Worm (Caenorhabditis elegans): ENCODE measurements around the gene ZK795.3.

ZK795.3 gene

ce11 chrIV:12594574-12594973 lies 35.4 kb downstream of the ZK795.3 start:
- TF ChIP-seq dao-5 (tag; optimal IDR thresholded peaks at IDR 0.05) (peak; percentile 52), W03F9.2 (tag; optimal IDR thresholded peaks at IDR 0.05) (no peak), him-1 (tag; optimal IDR thresholded peaks at IDR 0.05) (peak; percentile 74)

DNA sequence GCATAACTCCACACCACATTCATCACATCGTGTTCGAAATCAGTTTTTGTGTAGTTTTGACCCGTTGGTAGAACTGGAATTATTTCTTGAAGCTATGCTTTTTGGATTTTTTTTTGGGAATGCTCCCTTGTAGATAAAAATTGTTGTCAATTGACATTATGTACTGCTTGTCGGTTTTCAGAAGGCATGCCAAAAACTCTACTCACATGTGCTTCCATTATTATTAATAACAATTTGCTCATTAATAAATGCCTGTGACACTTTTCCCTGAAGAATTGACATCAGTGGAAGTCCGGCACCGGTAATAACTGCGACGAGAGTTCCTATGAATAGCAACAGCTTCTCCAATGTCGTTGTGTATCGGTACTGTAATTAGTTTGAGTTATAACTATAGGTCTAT lies 37.8 kb downstream of the ZK795.3 start:
- TF ChIP-seq dao-5 (tag; optimal IDR thresholded peaks at IDR 0.05) (no peak), W03F9.2 (tag; optimal IDR thresholded peaks at IDR 0.05) (no peak), him-1 (tag; optimal IDR thresholded peaks at IDR 0.05) (no peak)

DNA sequence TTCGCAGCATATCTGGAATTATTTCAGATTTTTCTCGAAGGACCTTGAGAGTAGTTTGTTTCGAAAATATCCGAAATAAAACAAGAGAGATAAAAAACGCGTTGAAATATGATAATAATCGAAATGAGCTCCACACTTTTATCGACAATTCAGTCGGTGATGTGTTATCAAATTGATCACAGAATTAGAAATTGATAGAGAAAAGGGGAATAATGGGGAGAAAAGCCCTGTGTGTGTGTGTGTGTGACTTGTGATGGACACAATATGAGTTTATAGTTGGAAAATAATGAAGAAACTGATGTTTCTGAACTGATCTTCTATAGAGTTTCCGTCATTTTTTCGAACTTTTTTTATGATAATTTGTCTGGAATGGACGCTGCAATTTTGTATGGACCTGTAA lies 40.0 kb downstream of the ZK795.3 start, which contains the start of gene pgp-1:
Gene pgp-1, minus strand, starts transcription at position 12 of the 400 bp plus-strand sequence.
- TF ChIP-seq W03F9.2 (tag; optimal IDR thresholded peaks at IDR 0.05), result no peak

DNA sequence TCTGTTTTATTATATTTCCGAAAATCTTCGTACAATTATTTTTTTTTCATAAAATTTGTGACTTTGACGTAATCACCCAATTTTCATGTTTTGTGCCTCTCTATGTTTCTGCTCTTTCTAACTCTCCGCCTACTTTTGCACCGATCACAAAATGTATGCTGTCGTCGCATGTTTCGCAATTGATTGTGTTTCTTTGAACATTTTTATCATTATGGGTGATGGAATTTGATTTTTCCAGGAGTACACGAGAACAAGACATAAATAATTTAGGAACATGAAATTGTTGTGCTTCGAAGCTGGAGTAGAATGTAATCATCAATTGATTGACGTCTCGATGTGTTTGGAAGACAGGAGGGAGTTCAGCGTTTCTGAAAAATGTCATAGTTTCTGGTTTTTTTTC lies 41.8 kb downstream of the ZK795.3 start:
- TF ChIP-seq dao-5 (tag; optimal IDR thresholded peaks at IDR 0.05) (no peak), him-1 (tag; optimal IDR thresholded peaks at IDR 0.05) (no peak), W03F9.2 (tag; optimal IDR thresholded peaks at IDR 0.05) (no peak)

- TF ChIP-seq him-1 (tag; optimal IDR thresholded peaks at IDR 0.05) (no peak), W03F9.2 (tag; optimal IDR thresholded peaks at IDR 0.05) (peak; percentile 15)
These were observed 46.2 kb downstream of the ZK795.3 start, which contains the start of gene Y55D9A.2 for ce11 chrIV:12605401-12605800. Y55D9A.2 (minus strand) TSS chrIV:12605431.

All from whole organism, L4/young adult.